Worm (Caenorhabditis elegans): ENCODE data around the gene cox-5A.

cox-5A gene

ce11 chrIII:12918575-12918974 lies 13.3 kb downstream of the cox-5A start, which contains the start of gene Y37D8A.16:
Gene Y37D8A.16 (minus strand): TSS chrIII:12918675.
- TF ChIP-seq aha-1 (tag), result no peak
- TF ChIP-seq ceh-82 (tag; optimal IDR thresholded peaks at IDR 0.05), result no peak
- TF ChIP-seq skn-1 (tag; optimal IDR thresholded peaks at IDR 0.05), result no peak
- no peak for TF ChIP-seq unc-130 (GFP tag; optimal IDR thresholded peaks at IDR 0.05)
- TF ChIP-seq D1046.2 (GFP tag; IDR thresholded peaks at IDR 0.05), result no peak
- TF ChIP-seq mdl-1 (tag; optimal IDR thresholded peaks at IDR 0.05), result no peak
- no peak for TF ChIP-seq nhr-11 (tag; optimal IDR thresholded peaks at IDR 0.05)

ce11 chrIII:12919882-12920281 lies 14.6 kb downstream of the cox-5A start:
- TF ChIP-seq ceh-32 (tag; optimal IDR thresholded peaks at IDR 0.05; ENCODE audit: poor library complexity) (no peak), F10B5.3 (tag; optimal IDR thresholded peaks at IDR 0.05) (no peak), tra-1 (GFP tag; IDR thresholded peaks at IDR 0.05) (no peak), nhr-6 (tag; optimal IDR thresholded peaks at IDR 0.05) (peak; percentile 86), jun-1 (tag; optimal IDR thresholded peaks at IDR 0.05) (peak; percentile 23), ztf-11 (tag; optimal IDR thresholded peaks at IDR 0.05) (no peak), fkh-10 (GFP tag; optimal IDR thresholded peaks at IDR 0.05) (no peak), nhr-10 (tag; optimal IDR thresholded peaks at IDR 0.05) (no peak), T26A8.4 (GFP tag; IDR thresholded peaks at IDR 0.05) (peak; percentile 53; the same call in 1 of the 2 replicates), lin-29 (GFP tag; IDR thresholded peaks at IDR 0.05) (no peak), hmg-1.1 (GFP tag; IDR thresholded peaks at IDR 0.05) (no peak), spr-3 (GFP tag; optimal IDR thresholded peaks at IDR 0.05) (no peak), gei-8 (GFP tag; optimal IDR thresholded peaks at IDR 0.05) (no peak), mep-1 (tag; optimal IDR thresholded peaks at IDR 0.05) (peak; percentile 56), rbr-2 (tag; optimal IDR thresholded peaks at IDR 0.05) (no peak), ceh-44 (GFP tag; IDR thresholded peaks at IDR 0.05) (no peak), cey-2 (tag; optimal IDR thresholded peaks at IDR 0.05; ENCODE audit: borderline replicate concordance, insufficient read depth) (no peak), Y5F2A.4 (GFP tag; optimal IDR thresholded peaks at IDR 0.05) (no peak), arid-1 (GFP tag; conservative IDR thresholded peaks at IDR 0.05) (no peak), dmd-6 (GFP tag; IDR thresholded peaks at IDR 0.05) (peak; percentile 30; the same call in 1 of the 2 replicates), ceh-20 (GFP tag; IDR thresholded peaks at IDR 0.05) (no peak), mxl-3 (GFP tag; optimal IDR thresholded peaks at IDR 0.05) (no peak), nhr-48 (tag; optimal IDR thresholded peaks at IDR 0.05) (no peak), F37D6.2 (tag; optimal IDR thresholded peaks at IDR 0.05) (no peak), snpc-1.2 (GFP tag; IDR thresholded peaks at IDR 0.05) (no peak), zfp-2 (tag; optimal IDR thresholded peaks at IDR 0.05) (no peak), R02D3.7 (tag; optimal IDR thresholded peaks at IDR 0.05) (no peak), Y105C5A.15 (GFP tag; IDR thresholded peaks at IDR 0.05) (no peak), dpl-1 (GFP tag; optimal IDR thresholded peaks at IDR 0.05) (peak; percentile 6), daf-12 (tag; optimal IDR thresholded peaks at IDR 0.05) (no peak), zfp-3 (GFP tag; conservative IDR thresholded peaks at IDR 0.05) (no peak), Y48G9A.11 (GFP tag; IDR thresholded peaks at IDR 0.05) (no peak), nhr-11 (tag; optimal IDR thresholded peaks at IDR 0.05) (no peak), duxl-1 (tag; optimal IDR thresholded peaks at IDR 0.05; ENCODE audit: poor library complexity) (peak; percentile 20), ctbp-1 (GFP tag; IDR thresholded peaks at IDR 0.05) (no peak), lir-3 (tag; optimal IDR thresholded peaks at IDR 0.05) (no peak), zip-2 (tag; optimal IDR thresholded peaks at IDR 0.05) (no peak), hif-1 (tag; optimal IDR thresholded peaks at IDR 0.05) (no peak), set-16 (GFP tag; IDR thresholded peaks at IDR 0.05) (no peak), T20F7.1 (GFP tag; optimal IDR thresholded peaks at IDR 0.05) (no peak), egl-43 (GFP tag; IDR thresholded peaks at IDR 0.05) (no peak), dmd-8 (GFP tag; IDR thresholded peaks at IDR 0.05) (no peak), nhr-28 (tag; optimal IDR thresholded peaks at IDR 0.05) (peak; percentile 38), hlh-11 (tag; optimal IDR thresholded peaks at IDR 0.05) (peak; percentile 68), F49E8.2 (tag; optimal IDR thresholded peaks at IDR 0.05; ENCODE audit: borderline replicate concordance) (no peak)
